Worm (Caenorhabditis elegans) whole organism, early embryonic: ENCODE data around the gene col-74.

Experiments used
- aly-1 ChIP-seq: sonication (generic microtip); optimal IDR thresholded peaks from 2 replicates; lab custom pipeline; 2016; ENCODE audit warnings: missing genetic modification characterization, missing compliant biosample characterization
- ama-1 ChIP-seq: fragments of 150-350 bp; optimal IDR thresholded peaks from 2 replicates; lab custom pipeline; 2014
- ceh-13 ChIP-seq: fragments of 200-800 bp; sonication (Bioruptor generic); optimal IDR thresholded peaks from 2 replicates; lab custom pipeline; 2018; ENCODE audit warnings: mild to moderate bottlenecking, missing genetic modification characterization, missing compliant biosample characterization
- ceh-36 ChIP-seq: sonication (generic microtip); optimal IDR thresholded peaks from 2 replicates; lab custom pipeline; 2016; ENCODE audit warnings: missing genetic modification characterization, inconsistent platforms, missing compliant biosample characterization
- flt-1 ChIP-seq: fragments of 200-800 bp; sonication (Bioruptor generic); IDR thresholded peaks from 2 replicates; pipeline ENCODE4 v1.3.6; 2022; ENCODE audit warnings: missing genetic modification characterization, missing compliant biosample characterization
- hmg-4 ChIP-seq: fragments of 200-800 bp; sonication (Bioruptor generic); optimal IDR thresholded peaks from 2 replicates; lab custom pipeline; 2018; ENCODE audit warnings: mild to moderate bottlenecking, missing genetic modification characterization, missing compliant biosample characterization
- hnd-1 ChIP-seq: sonication (generic microtip); optimal IDR thresholded peaks from 2 replicates; lab custom pipeline; 2016; ENCODE audit warnings: missing genetic modification characterization, missing compliant biosample characterization
- pes-1 ChIP-seq: fragments of 200-800 bp; sonication (Bioruptor generic); IDR thresholded peaks from 2 replicates; pipeline ENCODE4 v1.3.6; 2022; ENCODE audit warnings: missing genetic modification reagents, missing genetic modification characterization, missing compliant biosample characterization
- scrt-1 ChIP-seq: fragments of 200-800 bp; sonication (Bioruptor generic); IDR thresholded peaks from 2 replicates; pipeline ENCODE4 v1.3.6; 2022; ENCODE audit warnings: missing genetic modification characterization, missing compliant biosample characterization

ce11 chrII:5863893-5864292, 33.7 kb downstream of the col-74 start, which contains the start of gene tag-234:
- TF ChIP-seq scrt-1 (GFP tag; lab: Robert Waterston, UW) = no peak
- no peak for TF ChIP-seq aly-1 (tag; lab: Kevin White, UChicago)
- TF ChIP-seq hnd-1 = no peak
- TF ChIP-seq ceh-36 = no peak
- TF ChIP-seq flt-1 (GFP tag; lab: Robert Waterston, UW) = no peak
- no peak for TF ChIP-seq ama-1 (lab: Kevin White, UChicago)
- TF ChIP-seq hmg-4 (GFP tag; lab: Kevin White, UChicago) = no peak
- no peak for TF ChIP-seq ceh-13 (GFP tag; lab: Kevin White, UChicago)
- TF ChIP-seq pes-1 = no peak
